Fruit fly (Drosophila melanogaster) whole organism, prepupa: ENCODE measurements around the gene Smyd5.
A peak's percentile ranks its signal among the peaks of the same experiment; 100 is the strongest.

Experiments
- Blimp-1 ChIP-seq: fragments of 200-800 bp; sonication (Bioruptor generic); optimal IDR thresholded peaks from 3 replicates; lab custom pipeline; 2017; ENCODE audit warnings: missing biosample characterization, missing genetic modification characterization, mild to moderate bottlenecking, moderate library complexity, missing genetic modification reagents
- CG6792 ChIP-seq: fragments of 200-800 bp; sonication (Bioruptor generic); optimal IDR thresholded peaks from 3 replicates; lab custom pipeline; 2016; ENCODE audit warnings: missing biosample characterization, missing genetic modification characterization

DNA sequence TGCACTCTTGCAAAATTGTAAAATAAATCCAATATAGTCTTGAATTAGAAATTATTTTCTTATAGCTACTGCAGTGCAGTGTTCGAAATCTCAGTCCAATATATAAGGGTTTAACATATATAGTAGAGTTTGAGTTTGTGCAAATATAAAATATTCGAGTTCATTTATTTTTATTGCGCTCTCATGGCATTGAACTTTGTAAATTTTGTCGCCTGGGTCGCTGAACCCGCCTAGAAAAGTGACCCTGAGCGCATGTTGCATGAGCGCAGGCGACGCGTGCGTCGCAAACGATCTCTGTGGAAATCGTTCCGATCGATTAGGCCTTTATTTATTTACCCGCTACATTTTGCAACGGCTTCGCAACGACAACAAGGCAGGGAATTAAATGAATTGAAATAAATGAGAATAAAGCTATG lies 18.6 kb downstream of the Smyd5 start:
- peak; percentile 58 for TF ChIP-seq CG6792 (GFP tag; lab: Kevin White, UChicago)
- no peak for TF ChIP-seq Blimp-1 (GFP tag; lab: Kevin White, UChicago)
